Worm (Caenorhabditis elegans): ENCODE results near the gene agxt-1.

Gene agxt-1

DNA sequence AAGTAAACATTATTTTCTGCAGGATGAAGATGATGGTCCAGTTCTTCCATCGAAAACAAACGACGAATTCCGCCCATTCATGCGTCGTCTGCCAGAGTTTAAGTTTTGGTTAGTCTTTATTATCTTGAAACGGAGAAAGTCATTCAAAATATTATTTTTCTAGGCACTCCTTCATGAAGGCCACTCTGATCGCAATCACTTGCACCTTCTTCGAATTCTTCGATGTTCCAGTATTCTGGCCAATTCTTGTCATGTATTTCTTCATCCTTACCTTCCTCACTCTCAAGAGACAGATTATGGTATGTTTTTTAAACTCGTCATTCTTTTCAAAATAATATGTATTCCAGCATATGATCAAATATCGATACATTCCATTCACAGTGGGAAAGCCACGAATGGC lies 33.6 kb upstream of the agxt-1 start:
- no peak for TF ChIP-seq ceh-24 (tag; optimal IDR thresholded peaks at IDR 0.05)
- TF ChIP-seq T23F11.4 (GFP tag; optimal IDR thresholded peaks at IDR 0.05): no peak
- no peak for TF ChIP-seq mec-3 (tag; optimal IDR thresholded peaks at IDR 0.05; ENCODE audit: borderline replicate concordance)
- no peak for TF ChIP-seq ceh-19 (GFP tag; optimal IDR thresholded peaks at IDR 0.05)
- no peak for TF ChIP-seq sox-4 (tag; optimal IDR thresholded peaks at IDR 0.05)
- no peak for TF ChIP-seq K09A11.1 (tag; optimal IDR thresholded peaks at IDR 0.05; ENCODE audit: insufficient read depth)
- TF ChIP-seq madf-2 (tag; optimal IDR thresholded peaks at IDR 0.05): no peak
- no peak for TF ChIP-seq ttx-3 (tag; optimal IDR thresholded peaks at IDR 0.05)
- TF ChIP-seq pax-1 (tag; optimal IDR thresholded peaks at IDR 0.05): no peak
- TF ChIP-seq pag-3 (tag; optimal IDR thresholded peaks at IDR 0.05; ENCODE audit: borderline replicate concordance): no peak
- no peak for TF ChIP-seq pat-9 (tag; optimal IDR thresholded peaks at IDR 0.05)
- TF ChIP-seq C38D4.7 (GFP tag; optimal IDR thresholded peaks at IDR 0.05): no peak
- no peak for TF ChIP-seq syd-9 (tag; optimal IDR thresholded peaks at IDR 0.05)
- no peak for TF ChIP-seq tbx-2 (tag; optimal IDR thresholded peaks at IDR 0.05)
- TF ChIP-seq F13H6.1 (tag; optimal IDR thresholded peaks at IDR 0.05): no peak
- TF ChIP-seq K02D7.2 (tag; optimal IDR thresholded peaks at IDR 0.05): no peak

DNA sequence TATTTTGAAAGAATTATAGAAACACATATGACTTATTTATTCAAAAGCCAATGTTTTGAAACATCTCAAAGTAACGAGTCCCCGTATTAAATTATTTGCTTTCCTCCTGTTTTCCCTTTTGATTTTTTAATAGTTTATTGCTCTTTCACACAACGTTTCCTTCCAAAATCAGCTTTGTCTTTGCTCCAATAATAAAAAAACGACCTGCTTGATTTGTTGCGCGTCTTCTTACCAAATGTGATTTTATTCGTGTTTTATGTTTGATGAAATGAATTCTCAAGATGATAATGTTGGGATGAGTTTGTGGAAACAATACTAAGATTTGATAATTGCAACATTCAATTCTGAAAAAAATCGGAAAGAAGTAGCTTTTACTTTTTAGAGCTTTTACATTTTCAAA lies 33.1 kb upstream of the agxt-1 start:
- TF ChIP-seq ceh-30 (tag; optimal IDR thresholded peaks at IDR 0.05): no peak
- no peak for TF ChIP-seq lim-6 (tag; optimal IDR thresholded peaks at IDR 0.05)
- no peak for TF ChIP-seq ceh-34 (tag; optimal IDR thresholded peaks at IDR 0.05)
- no peak for TF ChIP-seq elt-2 (tag; optimal IDR thresholded peaks at IDR 0.05)
- TF ChIP-seq ceh-14 (tag; optimal IDR thresholded peaks at IDR 0.05): no peak

DNA sequence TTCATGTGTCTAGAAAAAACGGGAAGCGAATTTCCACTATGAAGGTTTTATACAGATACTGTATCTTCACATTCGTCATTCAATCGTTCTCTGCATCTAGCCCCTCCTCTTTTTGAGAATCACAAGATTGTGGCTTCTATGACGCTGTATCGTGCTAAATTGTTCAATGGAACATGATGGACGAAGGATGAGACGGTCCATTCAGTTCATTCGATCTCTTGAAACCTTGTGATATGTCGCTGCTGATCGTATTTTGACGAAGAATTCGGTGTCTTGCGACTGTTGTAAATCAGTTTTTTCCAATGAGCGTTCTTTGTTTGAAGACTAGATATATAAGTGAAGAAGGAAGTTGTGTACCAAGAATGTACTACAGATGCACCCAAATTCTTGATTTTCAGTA lies 31.7 kb upstream of the agxt-1 start:
- TF ChIP-seq ceh-2 (tag; optimal IDR thresholded peaks at IDR 0.05): no peak

DNA sequence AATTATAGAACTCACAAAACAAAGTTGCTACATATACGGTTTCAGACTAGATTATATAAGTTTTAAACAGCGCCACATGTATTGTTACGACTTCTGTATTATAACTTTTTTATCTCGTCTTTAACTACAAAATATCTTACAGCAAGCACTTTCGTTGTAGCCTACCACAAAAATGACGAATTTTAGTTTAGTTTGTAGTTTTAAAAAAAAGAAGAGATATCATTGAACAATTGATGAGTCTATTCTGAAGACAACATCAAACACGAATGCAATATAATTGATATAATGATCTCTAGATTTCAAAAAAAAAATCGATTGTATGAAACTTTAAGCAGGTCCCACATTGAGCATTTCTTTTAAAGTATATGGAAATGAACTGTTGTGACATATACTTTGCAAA lies 31.2 kb upstream of the agxt-1 start:
- TF ChIP-seq fkh-6 (tag; optimal IDR thresholded peaks at IDR 0.05) (no peak), gmeb-2 (tag; optimal IDR thresholded peaks at IDR 0.05) (no peak), ceh-34 (tag; optimal IDR thresholded peaks at IDR 0.05) (no peak)

DNA sequence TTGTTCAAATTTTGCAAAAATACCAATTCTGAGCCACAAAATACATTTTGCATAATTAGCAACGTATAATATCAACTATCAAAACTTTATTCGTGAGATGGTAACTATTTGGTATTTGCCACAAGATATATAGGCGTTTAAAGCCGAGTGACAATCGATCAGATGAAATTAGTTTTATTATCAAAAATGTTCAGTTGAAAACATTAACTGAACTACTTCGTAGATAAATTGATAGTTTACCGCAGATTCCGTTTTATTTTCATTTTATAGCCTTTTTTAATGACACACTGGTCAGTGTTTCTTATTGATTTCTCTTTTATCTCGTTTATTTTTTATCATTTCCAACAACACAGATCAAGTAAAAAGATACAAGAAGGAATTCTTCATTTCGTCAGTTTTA lies 28.2 kb upstream of the agxt-1 start:
- TF ChIP-seq dmd-4 (tag; optimal IDR thresholded peaks at IDR 0.05; ENCODE audit: borderline replicate concordance): no peak
- no peak for TF ChIP-seq ets-4 (tag; optimal IDR thresholded peaks at IDR 0.05)
- TF ChIP-seq elt-2 (tag; optimal IDR thresholded peaks at IDR 0.05): no peak

DNA sequence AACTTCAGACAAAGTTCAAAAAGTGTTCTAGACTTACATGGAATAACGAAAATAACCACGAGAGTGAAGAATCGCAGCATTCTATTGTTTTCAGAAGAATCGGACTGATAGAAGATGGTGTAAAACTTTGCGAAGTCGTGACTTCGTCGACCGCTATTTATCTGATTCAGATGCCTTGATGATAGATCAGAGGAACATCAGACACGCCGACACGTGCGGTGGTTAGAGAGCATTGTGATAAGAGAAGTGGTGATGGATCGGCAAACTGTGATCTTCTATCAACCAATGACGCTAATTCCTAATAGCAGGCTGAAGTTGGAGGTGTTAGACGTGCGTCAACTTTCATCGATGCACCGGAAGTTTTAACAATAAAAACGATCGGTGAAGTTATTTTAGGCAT lies 27.1 kb upstream of the agxt-1 start:
- TF ChIP-seq pqm-1 (tag; optimal IDR thresholded peaks at IDR 0.05) (no peak), ceh-14 (tag; optimal IDR thresholded peaks at IDR 0.05) (no peak), pha-4 (tag; optimal IDR thresholded peaks at IDR 0.05) (no peak), lim-6 (tag; optimal IDR thresholded peaks at IDR 0.05) (no peak), tbx-7 (tag; optimal IDR thresholded peaks at IDR 0.05) (no peak), unc-42 (tag; optimal IDR thresholded peaks at IDR 0.05) (no peak), ceh-6 (GFP tag; optimal IDR thresholded peaks at IDR 0.05) (no peak)
